Worm (Caenorhabditis elegans) whole organism, L2 larva: Measurements from ENCODE around the gene C39B5.10.

Source experiments
- C34F6.9 ChIP-seq: fragments of 150-350 bp; optimal IDR thresholded peaks from 2 replicates; lab custom pipeline; 2014; ENCODE audit warnings: missing biosample characterization, missing genetic modification characterization
- F13H6.1 ChIP-seq: sonication (generic microtip); optimal IDR thresholded peaks from 2 replicates; lab custom pipeline; 2016; ENCODE audit warnings: missing genetic modification characterization, missing compliant biosample characterization
- R02D3.7 ChIP-seq: fragments of 150-350 bp; optimal IDR thresholded peaks from 2 replicates; lab custom pipeline; 2014; ENCODE audit warnings: missing biosample characterization, missing genetic modification characterization
- Y55F3AM.14 ChIP-seq: fragments of 200-800 bp; sonication (Bioruptor generic); optimal IDR thresholded peaks from 2 replicates; lab custom pipeline; 2018; ENCODE audit warnings: mild to moderate bottlenecking, missing genetic modification characterization, missing compliant biosample characterization
- ZK546.5 ChIP-seq: sonication (generic microtip); optimal IDR thresholded peaks from 2 replicates; lab custom pipeline; 2017; ENCODE audit warnings: missing biosample characterization, missing genetic modification characterization
- alr-1 ChIP-seq: fragments of 150-350 bp; optimal IDR thresholded peaks from 2 replicates; lab custom pipeline; 2014; ENCODE audit warnings: missing biosample characterization, missing genetic modification characterization
- ceh-16 ChIP-seq: fragments of 150-350 bp; optimal IDR thresholded peaks from 2 replicates; lab custom pipeline; 2014; ENCODE audit warnings: missing biosample characterization, missing genetic modification characterization
- ceh-82 ChIP-seq: fragments of 150-350 bp; optimal IDR thresholded peaks from 2 replicates; lab custom pipeline; 2014; ENCODE audit warnings: missing biosample characterization, missing genetic modification characterization
- crh-2 ChIP-seq: sonication (generic microtip); optimal IDR thresholded peaks from 2 replicates; lab custom pipeline; 2017; ENCODE audit warnings: missing biosample characterization, missing genetic modification characterization
- dmd-4 ChIP-seq: sonication (generic microtip); optimal IDR thresholded peaks from 2 replicates; lab custom pipeline; 2017; ENCODE audit warnings: missing biosample characterization, missing genetic modification characterization
- egl-27 ChIP-seq: sonication (generic microtip); optimal IDR thresholded peaks from 3 replicates; lab custom pipeline; 2017; ENCODE audit warnings: missing biosample characterization, missing genetic modification reagents, missing genetic modification characterization
- elt-1 ChIP-seq: fragments of 150-350 bp; optimal IDR thresholded peaks from 2 replicates; lab custom pipeline; 2014; ENCODE audit warnings: missing biosample characterization, missing genetic modification characterization
- elt-3 ChIP-seq: sonication (generic microtip); optimal IDR thresholded peaks from 2 replicates; lab custom pipeline; 2017; ENCODE audit warnings: missing biosample characterization, missing genetic modification characterization
- fos-1 ChIP-seq: fragments of 150-350 bp; optimal IDR thresholded peaks from 2 replicates; lab custom pipeline; 2014; ENCODE audit warnings: missing biosample characterization, missing genetic modification characterization
- lin-11 ChIP-seq: fragments of 150-350 bp; sonication (generic microtip); optimal IDR thresholded peaks from 2 replicates; lab custom pipeline; 2014; ENCODE audit warnings: missing biosample characterization, missing genetic modification characterization, inconsistent platforms, mixed read lengths
- lin-13 ChIP-seq: fragments of 150-350 bp; optimal IDR thresholded peaks from 2 replicates; lab custom pipeline; 2014; ENCODE audit warnings: missing biosample characterization, missing genetic modification reagents, missing genetic modification characterization
- lin-39 ChIP-seq: fragments of 150-350 bp; optimal IDR thresholded peaks from 2 replicates; lab custom pipeline; 2014; ENCODE audit warnings: missing biosample characterization, missing genetic modification reagents, missing genetic modification characterization
- lsy-2 ChIP-seq, 2 experiments: fragments of 150-350 bp in 1 of 2; sonication (generic microtip) in 1 of 2; optimal IDR thresholded peaks; 2 replicates each; lab custom pipeline; 2014 to 2017; ENCODE audit warnings: missing biosample characterization in 2 of 2, missing genetic modification characterization in 2 of 2
- mab-5 ChIP-seq: fragments of 150-350 bp; optimal IDR thresholded peaks from 2 replicates; lab custom pipeline; 2014; ENCODE audit warnings: missing biosample characterization, missing genetic modification characterization
- nhr-10 ChIP-seq: sonication (generic microtip); optimal IDR thresholded peaks from 2 replicates; lab custom pipeline; 2017; ENCODE audit warnings: missing biosample characterization, missing genetic modification characterization
- nhr-11 ChIP-seq: fragments of 150-350 bp; optimal IDR thresholded peaks from 2 replicates; lab custom pipeline; 2014; ENCODE audit warnings: missing biosample characterization, missing genetic modification characterization
- nhr-12 ChIP-seq: fragments of 150-350 bp; optimal IDR thresholded peaks from 2 replicates; lab custom pipeline; 2014; ENCODE audit warnings: missing biosample characterization, missing genetic modification characterization
- nhr-21 ChIP-seq: fragments of 150-350 bp; optimal IDR thresholded peaks from 2 replicates; lab custom pipeline; 2014; ENCODE audit warnings: missing biosample characterization, missing genetic modification characterization
- nhr-23 ChIP-seq: fragments of 150-350 bp; optimal IDR thresholded peaks from 2 replicates; lab custom pipeline; 2014; ENCODE audit warnings: missing biosample characterization, missing genetic modification reagents, missing genetic modification characterization
- nhr-237 ChIP-seq: fragments of 150-350 bp; optimal IDR thresholded peaks from 2 replicates; lab custom pipeline; 2014; ENCODE audit warnings: missing biosample characterization, missing genetic modification characterization
- nhr-6 ChIP-seq: fragments of 150-350 bp; optimal IDR thresholded peaks from 2 replicates; lab custom pipeline; 2014; ENCODE audit warnings: missing biosample characterization, missing genetic modification characterization
- nhr-77 ChIP-seq: fragments of 150-350 bp; optimal IDR thresholded peaks from 2 replicates; lab custom pipeline; 2014; ENCODE audit warnings: missing biosample characterization, missing genetic modification characterization
- sem-4 ChIP-seq: fragments of 150-350 bp; optimal IDR thresholded peaks from 2 replicates; lab custom pipeline; 2014; ENCODE audit warnings: missing biosample characterization, missing genetic modification reagents, missing genetic modification characterization
- skn-1 ChIP-seq: sonication (generic microtip); optimal IDR thresholded peaks from 2 replicates; lab custom pipeline; 2017; ENCODE audit warnings: missing biosample characterization, missing genetic modification characterization
- snpc-4 ChIP-seq: fragments of 150-350 bp; optimal IDR thresholded peaks from 2 replicates; lab custom pipeline; 2014; ENCODE audit warnings: missing biosample characterization, missing genetic modification characterization
- unc-55 ChIP-seq: fragments of 150-350 bp; sonication (generic microtip); optimal IDR thresholded peaks from 3 replicates; lab custom pipeline; 2014; ENCODE audit warnings: missing biosample characterization, missing genetic modification reagents, missing genetic modification characterization
- unc-62 ChIP-seq: fragments of 150-350 bp; optimal IDR thresholded peaks from 2 replicates; lab custom pipeline; 2014; ENCODE audit warnings: missing biosample characterization, missing genetic modification reagents, missing genetic modification characterization
- zag-1 ChIP-seq: fragments of 150-350 bp; optimal IDR thresholded peaks from 2 replicates; lab custom pipeline; 2014; ENCODE audit warnings: missing biosample characterization, missing genetic modification characterization
- ztf-1 ChIP-seq: fragments of 200-800 bp; sonication (Bioruptor generic); conservative IDR thresholded peaks from 2 replicates; pipeline ENCODE4 v1.3.6; 2022; ENCODE audit warnings: missing genetic modification characterization, missing compliant biosample characterization
- ztf-11 ChIP-seq: sonication (generic microtip); optimal IDR thresholded peaks from 2 replicates; lab custom pipeline; 2017; ENCODE audit warnings: missing biosample characterization, missing genetic modification characterization
- ztf-4 ChIP-seq: fragments of 150-350 bp; optimal IDR thresholded peaks from 2 replicates; lab custom pipeline; 2014; ENCODE audit warnings: missing biosample characterization, missing genetic modification characterization

Gene C39B5.10

ce11 chrIII:2239587-2240144 lies at the start of gene C39B5.10:
Gene C39B5.10 (minus strand): TSS chrIII:2239637.
- TF ChIP-seq fos-1 (tag; lab: Kevin White, UChicago): peak; percentile 89
- no peak for TF ChIP-seq nhr-237 (tag; lab: Kevin White, UChicago)
- no peak for TF ChIP-seq lin-13
- TF ChIP-seq Y55F3AM.14 (GFP tag; lab: Kevin White, UChicago): no peak
- TF ChIP-seq elt-3 (tag; lab: Kevin White, UChicago): no peak
- no peak for TF ChIP-seq skn-1 (tag; lab: Kevin White, UChicago)

ce11 chrIII:2288261-2288660 lies 48.8 kb upstream of the C39B5.10 start:
- TF ChIP-seq nhr-237 (tag; lab: Kevin White, UChicago) (no peak), C34F6.9 (tag; lab: Kevin White, UChicago) (no peak), nhr-10 (tag; lab: Kevin White, UChicago) (no peak), lin-11 (no peak), ztf-4 (tag; lab: Kevin White, UChicago) (no peak), lin-39 (tag; lab: Kevin White, UChicago) (no peak), fos-1 (tag; lab: Kevin White, UChicago) (no peak), nhr-23 (tag; lab: Kevin White, UChicago) (no peak), dmd-4 (tag; lab: Kevin White, UChicago) (no peak), sem-4 (tag; lab: Kevin White, UChicago) (no peak), ceh-82 (tag; lab: Kevin White, UChicago) (no peak), nhr-6 (tag; lab: Kevin White, UChicago) (no peak), ztf-11 (no peak)

DNA sequence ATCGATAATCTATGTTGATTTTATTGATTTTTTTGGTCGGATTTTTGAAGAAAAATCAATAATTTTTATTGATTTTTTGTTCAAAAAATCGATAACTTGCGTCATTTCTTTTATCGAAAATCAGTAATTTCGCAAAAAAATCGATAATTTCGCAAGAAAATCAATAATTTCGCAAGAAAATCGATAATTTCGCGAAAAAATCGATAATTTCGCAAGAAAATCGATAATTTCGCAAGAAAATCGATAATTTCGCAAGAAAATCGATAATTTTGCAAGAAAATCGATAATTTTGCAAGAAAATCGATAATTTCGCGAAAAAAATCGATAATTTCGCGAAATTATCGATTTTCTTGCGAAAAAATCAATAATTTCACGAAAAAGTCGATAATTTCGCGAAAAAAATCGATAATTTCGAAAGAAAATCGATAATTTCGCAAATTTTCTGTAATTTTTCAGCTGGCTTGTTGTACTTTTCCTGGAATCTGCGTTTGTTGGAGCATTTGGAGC lies 44.0 kb upstream of the C39B5.10 start:
- TF ChIP-seq skn-1 (tag; lab: Kevin White, UChicago): no peak
- no peak for TF ChIP-seq ztf-4 (tag; lab: Kevin White, UChicago)
- no peak for TF ChIP-seq elt-3 (tag; lab: Kevin White, UChicago)
- no peak for TF ChIP-seq ceh-82 (tag; lab: Kevin White, UChicago)
- no peak for TF ChIP-seq sem-4 (tag; lab: Kevin White, UChicago)
- TF ChIP-seq mab-5 (tag; lab: Kevin White, UChicago): no peak
- no peak for TF ChIP-seq snpc-4 (tag; lab: Kevin White, UChicago)
- no peak for TF ChIP-seq nhr-77 (tag; lab: Kevin White, UChicago)
- TF ChIP-seq unc-62 (GFP tag; lab: Kevin White, UChicago): no peak
- no peak for TF ChIP-seq nhr-10 (tag; lab: Kevin White, UChicago)
- TF ChIP-seq alr-1 (tag; lab: Kevin White, UChicago): no peak
- no peak for TF ChIP-seq F13H6.1 (tag; lab: Kevin White, UChicago)
- TF ChIP-seq ztf-11: no peak
- TF ChIP-seq ztf-1: no peak
- TF ChIP-seq lsy-2 (tag; optimal IDR thresholded peaks at IDR 0.05; lab: Kevin White, UChicago): no peak
- TF ChIP-seq nhr-23 (tag; lab: Kevin White, UChicago): no peak
- TF ChIP-seq elt-1 (tag; lab: Kevin White, UChicago): no peak
- TF ChIP-seq nhr-21 (tag; lab: Kevin White, UChicago): no peak
- TF ChIP-seq ceh-16: no peak
- TF ChIP-seq nhr-12 (tag; lab: Kevin White, UChicago): no peak

DNA sequence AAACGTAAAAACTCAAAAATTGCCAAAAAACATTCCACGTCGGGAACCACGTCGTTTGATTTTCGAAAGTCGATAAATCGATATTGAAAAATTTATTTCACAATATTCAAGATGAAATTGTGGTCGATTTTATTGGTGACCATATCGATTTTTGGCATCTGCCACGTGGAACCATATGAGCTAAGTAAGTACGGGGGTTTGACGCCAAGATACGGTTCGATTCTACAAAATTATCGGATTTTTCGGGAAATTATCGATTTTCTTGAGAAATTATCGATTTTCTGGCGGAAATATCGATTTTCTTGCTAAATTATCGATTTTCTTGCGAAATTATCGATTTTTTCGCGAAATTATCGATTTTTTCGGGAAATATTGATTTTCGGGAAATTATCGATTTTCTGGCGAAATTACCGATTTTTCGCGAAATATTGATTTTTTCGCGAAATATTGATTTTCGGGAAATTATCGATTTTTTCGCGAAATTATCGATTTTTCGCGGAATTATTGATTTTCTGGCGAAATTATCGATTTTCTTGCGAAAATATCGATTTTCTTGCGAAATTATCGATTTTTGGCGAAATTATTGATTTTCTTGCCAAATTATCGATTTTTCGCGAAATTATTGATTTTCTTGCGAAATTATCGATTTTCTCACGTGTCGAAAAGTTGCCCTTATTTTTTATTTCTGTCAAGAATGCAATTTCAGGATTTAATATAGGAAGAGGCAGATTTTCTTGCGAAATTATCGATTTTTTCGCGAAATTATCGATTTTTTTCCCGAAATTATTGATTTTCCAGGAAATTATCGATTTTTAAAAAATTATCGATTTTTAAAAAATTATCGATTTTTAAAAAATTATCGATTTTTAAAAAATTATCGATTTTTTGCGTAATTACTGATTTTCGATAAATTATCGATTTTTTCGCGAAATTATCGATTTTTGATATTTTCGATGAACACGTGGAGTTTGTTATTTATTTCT lies 42.8 kb upstream of the C39B5.10 start, which contains the start of gene Y54F10BM.3:
Gene Y54F10BM.3, plus strand, starts transcription at position 51 of the 983 bp plus-strand sequence.
- TF ChIP-seq lin-39 (tag; lab: Kevin White, UChicago) (no peak), crh-2 (no peak), nhr-6 (tag; lab: Kevin White, UChicago) (no peak), nhr-11 (tag; lab: Kevin White, UChicago) (no peak), unc-55 (GFP tag; lab: Kevin White, UChicago) (no peak), nhr-77 (tag; lab: Kevin White, UChicago) (no peak), lin-11 (no peak), lin-13 (no peak), R02D3.7 (tag; lab: Kevin White, UChicago) (no peak), egl-27 (tag; lab: Kevin White, UChicago) (no peak), fos-1 (tag; lab: Kevin White, UChicago) (no peak), dmd-4 (tag; lab: Kevin White, UChicago) (no peak), mab-5 (tag; lab: Kevin White, UChicago) (no peak), unc-62 (GFP tag; lab: Kevin White, UChicago) (no peak), alr-1 (tag; lab: Kevin White, UChicago) (no peak), ZK546.5 (tag; lab: Kevin White, UChicago) (no peak), zag-1 (tag; lab: Kevin White, UChicago) (no peak)
